Fruit fly (Drosophila melanogaster): ENCODE results near the gene CG15580.

- TF ChIP-seq pan (optimal IDR thresholded peaks at IDR 0.05) = no peak
- TF ChIP-seq Dll (optimal IDR thresholded peaks at IDR 0.05) = no peak
- TF ChIP-seq usp (GFP tag; optimal IDR thresholded peaks at IDR 0.05) = no peak
Observed at dm6 chr3R:6011832-6012231, 45.5 kb downstream of the CG15580 start, which contains the start of gene CG10280.

Measured in whole organism.